Worm (Caenorhabditis elegans) whole organism, L2 larva: ENCODE measurements around the gene EGAP2.1.

Experiments
- F13H6.1 ChIP-seq: sonication (generic microtip); optimal IDR thresholded peaks from 2 replicates; lab custom pipeline; 2016; ENCODE audit warnings: missing genetic modification characterization, missing compliant biosample characterization
- R02D3.7 ChIP-seq: fragments of 150-350 bp; optimal IDR thresholded peaks from 2 replicates; lab custom pipeline; 2014; ENCODE audit warnings: missing biosample characterization, missing genetic modification characterization
- Y55F3AM.14 ChIP-seq: fragments of 200-800 bp; sonication (Bioruptor generic); optimal IDR thresholded peaks from 2 replicates; lab custom pipeline; 2018; ENCODE audit warnings: mild to moderate bottlenecking, missing genetic modification characterization, missing compliant biosample characterization
- ZK546.5 ChIP-seq: sonication (generic microtip); optimal IDR thresholded peaks from 2 replicates; lab custom pipeline; 2017; ENCODE audit warnings: missing biosample characterization, missing genetic modification characterization
- alr-1 ChIP-seq: fragments of 150-350 bp; optimal IDR thresholded peaks from 2 replicates; lab custom pipeline; 2014; ENCODE audit warnings: missing biosample characterization, missing genetic modification characterization
- aly-2 ChIP-seq: fragments of 150-350 bp; optimal IDR thresholded peaks from 2 replicates; lab custom pipeline; 2014; ENCODE audit warnings: missing biosample characterization, missing genetic modification characterization
- ama-1 ChIP-seq: fragments of 150-350 bp; optimal IDR thresholded peaks from 2 replicates; lab custom pipeline; 2018; ENCODE audit warnings: inconsistent platforms
- blmp-1 ChIP-seq: sonication (generic microtip); optimal IDR thresholded peaks from 2 replicates; lab custom pipeline; 2017; ENCODE audit warnings: missing genetic modification characterization, mild to moderate bottlenecking, missing compliant biosample characterization, antibody characterized with exemption, moderate library complexity; ENCODE audit not compliant: insufficient read depth
- ceh-82 ChIP-seq: fragments of 150-350 bp; optimal IDR thresholded peaks from 2 replicates; lab custom pipeline; 2014; ENCODE audit warnings: missing biosample characterization, missing genetic modification characterization
- crh-2 ChIP-seq: sonication (generic microtip); optimal IDR thresholded peaks from 2 replicates; lab custom pipeline; 2017; ENCODE audit warnings: missing biosample characterization, missing genetic modification characterization
- elt-1 ChIP-seq: fragments of 150-350 bp; optimal IDR thresholded peaks from 2 replicates; lab custom pipeline; 2014; ENCODE audit warnings: missing biosample characterization, missing genetic modification characterization
- elt-3 ChIP-seq: sonication (generic microtip); optimal IDR thresholded peaks from 2 replicates; lab custom pipeline; 2017; ENCODE audit warnings: missing biosample characterization, missing genetic modification characterization
- fos-1 ChIP-seq: fragments of 150-350 bp; optimal IDR thresholded peaks from 2 replicates; lab custom pipeline; 2014; ENCODE audit warnings: missing biosample characterization, missing genetic modification characterization
- gmeb-1 ChIP-seq: fragments of 150-350 bp; optimal IDR thresholded peaks from 2 replicates; lab custom pipeline; 2014; ENCODE audit warnings: missing biosample characterization, missing genetic modification characterization
- lin-11 ChIP-seq: fragments of 150-350 bp; sonication (generic microtip); optimal IDR thresholded peaks from 2 replicates; lab custom pipeline; 2014; ENCODE audit warnings: missing biosample characterization, missing genetic modification characterization, inconsistent platforms, mixed read lengths
- lin-39 ChIP-seq: fragments of 150-350 bp; optimal IDR thresholded peaks from 2 replicates; lab custom pipeline; 2014; ENCODE audit warnings: missing biosample characterization, missing genetic modification reagents, missing genetic modification characterization
- lsy-2 ChIP-seq, 2 experiments: fragments of 150-350 bp in 1 of 2; sonication (generic microtip) in 1 of 2; optimal IDR thresholded peaks; 2 replicates each; lab custom pipeline; 2014 to 2017; ENCODE audit warnings: missing biosample characterization in 2 of 2, missing genetic modification characterization in 2 of 2
- mab-5 ChIP-seq: fragments of 150-350 bp; optimal IDR thresholded peaks from 2 replicates; lab custom pipeline; 2014; ENCODE audit warnings: missing biosample characterization, missing genetic modification characterization
- mbf-1 ChIP-seq: sonication (generic microtip); optimal IDR thresholded peaks from 2 replicates; lab custom pipeline; 2017; ENCODE audit warnings: missing biosample characterization, missing genetic modification characterization
- mdl-1 ChIP-seq, 2 experiments: fragments of 150-350 bp in 1 of 2; sonication (generic microtip) in 1 of 2; optimal IDR thresholded peaks; 2 replicates each; lab custom pipeline; 2017; ENCODE audit warnings: missing biosample characterization in 2 of 2, missing genetic modification characterization in 2 of 2
- nhr-12 ChIP-seq: fragments of 150-350 bp; optimal IDR thresholded peaks from 2 replicates; lab custom pipeline; 2014; ENCODE audit warnings: missing biosample characterization, missing genetic modification characterization
- nhr-237 ChIP-seq: fragments of 150-350 bp; optimal IDR thresholded peaks from 2 replicates; lab custom pipeline; 2014; ENCODE audit warnings: missing biosample characterization, missing genetic modification characterization
- nhr-6 ChIP-seq: fragments of 150-350 bp; optimal IDR thresholded peaks from 2 replicates; lab custom pipeline; 2014; ENCODE audit warnings: missing biosample characterization, missing genetic modification characterization
- nhr-77 ChIP-seq: fragments of 150-350 bp; optimal IDR thresholded peaks from 2 replicates; lab custom pipeline; 2014; ENCODE audit warnings: missing biosample characterization, missing genetic modification characterization
- peb-1 ChIP-seq: fragments of 150-350 bp; optimal IDR thresholded peaks from 2 replicates; lab custom pipeline; 2014; ENCODE audit warnings: missing biosample characterization, missing genetic modification characterization
- sem-4 ChIP-seq: fragments of 150-350 bp; optimal IDR thresholded peaks from 2 replicates; lab custom pipeline; 2014; ENCODE audit warnings: missing biosample characterization, missing genetic modification reagents, missing genetic modification characterization
- sma-3 ChIP-seq: sonication (generic microtip); optimal IDR thresholded peaks from 2 replicates; lab custom pipeline; 2016; ENCODE audit warnings: missing genetic modification reagents, missing genetic modification characterization, missing compliant biosample characterization
- sma-9 ChIP-seq, 2 experiments: fragments of 150-350 bp in 1 of 2; sonication (generic microtip) in 1 of 2; optimal IDR thresholded peaks; 2 replicates each; lab custom pipeline; 2014 to 2016; ENCODE audit warnings: missing genetic modification characterization in 2 of 2, mild to moderate bottlenecking in 1 of 2, missing biosample characterization in 1 of 2, missing compliant biosample characterization in 1 of 2, missing genetic modification reagents in 1 of 2, moderate library complexity in 1 of 2
- snpc-4 ChIP-seq: fragments of 150-350 bp; optimal IDR thresholded peaks from 2 replicates; lab custom pipeline; 2014; ENCODE audit warnings: missing biosample characterization, missing genetic modification characterization
- unc-39 ChIP-seq: fragments of 150-350 bp; optimal IDR thresholded peaks from 2 replicates; lab custom pipeline; 2014; ENCODE audit warnings: missing biosample characterization, missing genetic modification characterization
- zag-1 ChIP-seq: fragments of 150-350 bp; optimal IDR thresholded peaks from 2 replicates; lab custom pipeline; 2014; ENCODE audit warnings: missing biosample characterization, missing genetic modification characterization
- ztf-1 ChIP-seq: fragments of 200-800 bp; sonication (Bioruptor generic); conservative IDR thresholded peaks from 2 replicates; pipeline ENCODE4 v1.3.6; 2022; ENCODE audit warnings: missing genetic modification characterization, missing compliant biosample characterization
- ztf-11 ChIP-seq: sonication (generic microtip); optimal IDR thresholded peaks from 2 replicates; lab custom pipeline; 2017; ENCODE audit warnings: missing biosample characterization, missing genetic modification characterization
- ztf-4 ChIP-seq: fragments of 150-350 bp; optimal IDR thresholded peaks from 2 replicates; lab custom pipeline; 2014; ENCODE audit warnings: missing biosample characterization, missing genetic modification characterization

Gene EGAP2.1

DNA sequence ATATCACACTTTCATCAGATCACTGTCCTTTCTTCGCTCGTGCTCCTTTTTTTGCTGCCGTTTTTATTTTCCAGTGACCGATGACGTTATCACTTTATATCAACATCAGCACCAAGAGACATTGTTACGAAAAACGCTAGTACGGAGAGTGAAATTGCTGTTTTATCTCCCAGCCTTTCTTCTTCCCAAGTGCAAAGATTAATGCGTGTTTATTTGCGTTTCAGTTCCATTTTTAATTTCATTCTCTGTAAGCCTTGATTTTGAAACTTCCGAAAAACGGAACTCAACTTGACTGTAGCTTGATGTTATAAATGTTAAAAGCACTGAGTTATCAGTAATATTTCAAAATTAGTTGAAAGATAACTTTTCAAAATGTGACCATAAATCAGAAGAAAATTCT lies 44.3 kb upstream of the EGAP2.1 start:
- TF ChIP-seq Y55F3AM.14 (GFP tag; lab: Kevin White, UChicago) (no peak), sma-3 (no peak), aly-2 (no peak), sma-9 (GFP tag; optimal IDR thresholded peaks at IDR 0.05; lab: Kevin White, UChicago) (peak; percentile 29), sma-9 (tag; optimal IDR thresholded peaks at IDR 0.05; lab: Kevin White, UChicago) (no peak), fos-1 (peak; percentile 63)
- TF ChIP-seq, all 48 proteins: peak for 2

DNA sequence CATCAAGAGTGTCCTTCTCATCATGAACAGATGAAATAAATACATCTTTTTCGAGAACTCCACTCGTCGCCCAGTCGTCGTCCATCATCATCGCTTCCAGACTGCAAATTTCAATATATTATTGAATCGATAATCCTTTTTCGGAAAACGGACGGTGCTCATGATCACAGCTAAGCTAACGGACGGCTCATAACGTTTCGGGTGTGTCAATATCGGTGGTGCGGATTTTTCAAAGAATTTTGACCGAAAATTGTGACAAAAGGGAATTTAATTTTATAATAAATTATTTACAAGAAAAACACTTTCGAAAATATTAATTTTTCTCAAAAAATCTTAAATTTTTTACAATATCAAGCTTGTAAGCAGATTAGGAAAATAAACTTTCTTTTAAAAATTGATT lies 43.7 kb upstream of the EGAP2.1 start, which contains the start of gene crh-2:
Gene crh-2, minus strand, starts transcription at position 101 of the 400 bp plus-strand sequence.
- TF ChIP-seq gmeb-1 (tag; lab: Kevin White, UChicago) = no peak
- TF ChIP-seq mbf-1 (tag; lab: Kevin White, UChicago) = no peak
- no peak for TF ChIP-seq zag-1
- TF ChIP-seq ama-1 (lab: Kevin White, UChicago) = no peak
- no peak for TF ChIP-seq lin-39 (tag; lab: Kevin White, UChicago)
- no peak for TF ChIP-seq alr-1
- no peak for TF ChIP-seq nhr-237 (tag; lab: Kevin White, UChicago)
- no peak for TF ChIP-seq sma-3
- TF ChIP-seq peb-1 (tag; lab: Kevin White, UChicago) = no peak
- TF ChIP-seq ztf-4 (tag; lab: Kevin White, UChicago) = no peak
- no peak for TF ChIP-seq ztf-1 (GFP tag; lab: Robert Waterston, UW)
- no peak for TF ChIP-seq lsy-2 (tag; optimal IDR thresholded peaks at IDR 0.05; lab: Kevin White, UChicago)
- TF ChIP-seq lin-11 (tag; lab: Kevin White, UChicago) = no peak
- TF ChIP-seq fos-1 = no peak

DNA sequence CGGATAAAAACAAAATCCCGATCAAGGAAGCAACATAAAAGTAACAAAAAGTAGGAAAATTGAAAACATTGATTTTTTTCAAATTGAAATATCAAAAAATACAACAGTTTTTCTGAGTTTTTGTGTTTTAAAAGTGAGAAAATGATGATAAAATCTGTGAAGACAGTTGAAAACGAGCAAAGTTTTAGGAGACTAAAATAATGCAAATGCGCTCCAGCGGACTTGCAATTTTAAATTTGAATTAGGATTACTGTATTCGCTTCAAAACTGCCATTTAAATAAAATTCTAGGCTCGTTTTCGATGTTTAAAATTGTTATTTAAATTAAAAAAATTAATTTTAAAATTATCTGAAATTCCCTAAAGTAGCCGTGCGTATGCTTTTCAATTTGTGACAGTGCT lies 43.3 kb upstream of the EGAP2.1 start:
- TF ChIP-seq sma-9 (GFP tag; optimal IDR thresholded peaks at IDR 0.05; lab: Kevin White, UChicago) (no peak), sma-9 (tag; optimal IDR thresholded peaks at IDR 0.05; lab: Kevin White, UChicago) (no peak), R02D3.7 (no peak), crh-2 (no peak), nhr-237 (tag; lab: Kevin White, UChicago) (no peak), nhr-77 (tag; lab: Kevin White, UChicago) (no peak), snpc-4 (tag; lab: Kevin White, UChicago) (no peak), ZK546.5 (tag; lab: Kevin White, UChicago) (no peak), elt-1 (no peak), mab-5 (tag; lab: Kevin White, UChicago) (no peak), mbf-1 (tag; lab: Kevin White, UChicago) (no peak), mdl-1 (tag; optimal IDR thresholded peaks at IDR 0.05; lab: Kevin White, UChicago) (no peak), lin-39 (tag; lab: Kevin White, UChicago) (no peak), ztf-11 (tag; lab: Kevin White, UChicago) (no peak), elt-3 (tag; lab: Kevin White, UChicago) (no peak), Y55F3AM.14 (GFP tag; lab: Kevin White, UChicago) (no peak), nhr-12 (tag; lab: Kevin White, UChicago) (no peak), lin-11 (tag; lab: Kevin White, UChicago) (no peak)

DNA sequence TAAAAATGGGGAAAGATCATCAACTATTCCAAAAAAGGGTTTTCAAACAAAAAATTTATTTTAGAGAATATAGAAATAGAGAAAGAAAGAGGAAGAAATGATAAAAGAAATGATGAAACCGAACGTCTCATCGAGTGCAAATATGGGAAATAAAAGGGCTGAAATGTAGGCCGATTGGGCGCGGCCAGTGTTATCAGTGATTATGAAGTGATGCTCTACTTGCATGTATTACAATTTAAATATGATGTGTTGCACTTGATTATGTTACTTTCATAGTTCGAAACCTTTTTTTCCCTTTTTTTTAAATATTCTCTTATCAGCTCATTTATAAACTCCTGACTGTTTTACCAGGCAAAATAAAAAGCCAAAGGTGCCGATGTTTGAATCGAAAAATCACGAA lies 39.4 kb upstream of the EGAP2.1 start:
- peak; percentile 52 for TF ChIP-seq F13H6.1
- TF ChIP-seq sem-4 (tag; lab: Kevin White, UChicago) = no peak
- peak; percentile 97 for TF ChIP-seq fos-1
- no peak for TF ChIP-seq unc-39
- peak; percentile 44 for TF ChIP-seq sma-9 (GFP tag; optimal IDR thresholded peaks at IDR 0.05; lab: Kevin White, UChicago)
- TF ChIP-seq sma-9 (tag; optimal IDR thresholded peaks at IDR 0.05; lab: Kevin White, UChicago) = no peak

DNA sequence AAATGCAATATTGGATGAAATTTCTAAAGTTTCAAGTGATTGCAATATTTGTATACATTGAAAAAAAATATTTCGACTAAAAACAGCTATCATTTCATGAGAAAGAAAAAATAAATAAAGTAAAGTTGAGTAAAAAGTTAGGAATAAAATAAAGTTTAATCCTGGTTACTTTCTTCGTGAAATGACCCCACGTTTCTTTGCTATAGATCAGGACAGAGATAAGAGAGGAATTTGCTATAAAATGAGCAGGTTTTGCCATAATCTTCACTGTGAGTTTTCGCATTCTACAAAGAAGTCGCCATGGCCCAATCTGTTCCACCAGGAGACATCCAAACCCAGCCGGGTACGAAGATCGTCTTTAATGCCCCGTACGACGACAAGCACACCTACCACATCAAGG lies 37.1 kb upstream of the EGAP2.1 start, which contains the start of gene msp-49:
Gene msp-49, plus strand, starts transcription at position 301 of the 400 bp plus-strand sequence.
- TF ChIP-seq mdl-1 (tag; optimal IDR thresholded peaks at IDR 0.05; lab: Kevin White, UChicago) (no peak), nhr-237 (tag; lab: Kevin White, UChicago) (no peak), blmp-1 (tag; lab: Kevin White, UChicago) (no peak), zag-1 (no peak), nhr-6 (tag; lab: Kevin White, UChicago) (no peak), nhr-77 (tag; lab: Kevin White, UChicago) (no peak), fos-1 (no peak), ceh-82 (tag; lab: Kevin White, UChicago) (no peak), ztf-1 (GFP tag; lab: Robert Waterston, UW) (no peak)
